Worm (Caenorhabditis elegans): ENCODE measurements around the gene F44E5.17.

- TF ChIP-seq che-1 (tag; optimal IDR thresholded peaks at IDR 0.05) (no peak), tbx-2 (tag; optimal IDR thresholded peaks at IDR 0.05) (no peak), F13H6.1 (tag; optimal IDR thresholded peaks at IDR 0.05) (no peak), fkh-10 (GFP tag; optimal IDR thresholded peaks at IDR 0.05) (no peak), ztf-16 (tag; optimal IDR thresholded peaks at IDR 0.05) (no peak)
Measured at ce11 chrII:11700200-11700599, 48.2 kb downstream of the F44E5.17 start, which contains the start of gene inos-1.
